Worm (Caenorhabditis elegans): Measurements from ENCODE around the gene nipa-1.

DNA sequence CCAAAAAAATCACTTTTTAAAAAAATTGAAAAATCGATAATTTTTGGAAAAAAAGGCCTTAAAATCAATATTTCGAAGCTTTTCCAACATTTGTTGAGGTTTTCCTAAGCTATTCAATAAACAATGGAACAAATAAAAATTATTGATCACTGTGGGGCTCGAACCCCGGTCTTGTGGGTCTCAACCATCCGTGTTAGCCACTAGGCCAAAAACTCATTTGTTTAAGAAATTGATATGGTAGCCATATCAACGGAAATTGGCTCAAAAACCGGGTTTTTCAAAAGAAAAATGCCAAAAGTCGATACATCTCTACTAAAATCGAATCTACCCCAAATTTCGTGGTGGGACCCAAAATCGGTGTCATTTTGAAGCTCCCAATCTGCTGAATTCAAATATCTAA lies 14.9 kb downstream of the nipa-1 start:
- TF ChIP-seq dao-5 (tag; optimal IDR thresholded peaks at IDR 0.05) (no peak), W03F9.2 (tag; optimal IDR thresholded peaks at IDR 0.05) (no peak), him-1 (tag; optimal IDR thresholded peaks at IDR 0.05) (no peak)

Measured in whole organism, L4/young adult.